Fruit fly (Drosophila melanogaster) whole organism, pupa: Measurements from ENCODE around the gene COX6AL2.

Source experiments
- CG10348 ChIP-seq: fragments of 200-800 bp; sonication (Bioruptor generic); IDR thresholded peaks from 2 replicates; pipeline ENCODE4 v1.3.6; 2022; ENCODE audit warnings: missing biosample characterization, missing genetic modification characterization
- CG12605 ChIP-seq: fragments of 200-800 bp; sonication (Bioruptor generic); IDR thresholded peaks from 2 replicates; pipeline ENCODE4 v1.3.6; 2022; ENCODE audit warnings: missing biosample characterization, missing genetic modification characterization
- CG13204 ChIP-seq: fragments of 200-800 bp; sonication (Bioruptor generic); optimal IDR thresholded peaks from 2 replicates; lab custom pipeline; 2018; ENCODE audit warnings: missing biosample characterization, mild to moderate bottlenecking, missing genetic modification characterization, moderate library complexity
- CG14655 ChIP-seq: fragments of 200-800 bp; sonication (Bioruptor generic); optimal IDR thresholded peaks from 3 replicates; lab custom pipeline; 2017; ENCODE audit warnings: mild to moderate bottlenecking, missing biosample characterization, missing genetic modification reagents, missing genetic modification characterization
- CG15710 ChIP-seq: fragments of 200-800 bp; sonication (Bioruptor generic); optimal IDR thresholded peaks from 2 replicates; lab custom pipeline; 2018; ENCODE audit warnings: missing biosample characterization, mild to moderate bottlenecking, missing genetic modification characterization, moderate library complexity
- CG17806 ChIP-seq: fragments of 200-800 bp; sonication (Bioruptor generic); optimal IDR thresholded peaks from 2 replicates; lab custom pipeline; 2018; ENCODE audit warnings: missing biosample characterization, mild to moderate bottlenecking, missing genetic modification characterization, moderate library complexity
- CG32121 ChIP-seq: fragments of 200-800 bp; sonication (Bioruptor generic); IDR thresholded peaks from 2 replicates; pipeline ENCODE4 v1.3.6; 2022; ENCODE audit warnings: missing biosample characterization, missing genetic modification characterization
- CG34367 ChIP-seq: fragments of 200-800 bp; sonication (Bioruptor generic); optimal IDR thresholded peaks from 2 replicates; lab custom pipeline; 2018; ENCODE audit warnings: missing biosample characterization, mild to moderate bottlenecking, missing genetic modification characterization
- CG4496 ChIP-seq: fragments of 200-800 bp; sonication (Bioruptor generic); IDR thresholded peaks from 3 replicates; pipeline ENCODE4 v1.3.6; 2022; ENCODE audit warnings: missing biosample characterization, missing genetic modification characterization
- CG8159 ChIP-seq: fragments of 200-800 bp; sonication (Bioruptor generic); optimal IDR thresholded peaks from 3 replicates; lab custom pipeline; 2018; ENCODE audit warnings: missing biosample characterization, mild to moderate bottlenecking, missing genetic modification characterization, moderate library complexity
- CG8301 ChIP-seq: fragments of 200-800 bp; sonication (Bioruptor generic); optimal IDR thresholded peaks from 2 replicates; lab custom pipeline; 2018; ENCODE audit warnings: missing biosample characterization, mild to moderate bottlenecking, missing genetic modification characterization
- CG9948 ChIP-seq: fragments of 200-800 bp; sonication (Bioruptor generic); optimal IDR thresholded peaks from 2 replicates; lab custom pipeline; 2018; ENCODE audit warnings: missing biosample characterization, mild to moderate bottlenecking, missing genetic modification characterization, moderate library complexity
- D1 ChIP-seq: fragments of 200-800 bp; sonication (Bioruptor generic); optimal IDR thresholded peaks from 2 replicates; lab custom pipeline; 2018; ENCODE audit warnings: missing biosample characterization, mild to moderate bottlenecking, missing genetic modification characterization, moderate library complexity
- EcR ChIP-seq: fragments of 200-800 bp; sonication (Bioruptor generic); optimal IDR thresholded peaks from 3 replicates; lab custom pipeline; 2019; ENCODE audit warnings: missing biosample characterization, missing genetic modification characterization, mild to moderate bottlenecking, moderate library complexity, missing genetic modification reagents
- Ets98B ChIP-seq: fragments of 200-800 bp; sonication (Bioruptor generic); IDR thresholded peaks from 2 replicates; pipeline ENCODE4 v1.3.6; 2022; ENCODE audit warnings: missing biosample characterization, missing genetic modification characterization
- Pif1A ChIP-seq: fragments of 200-800 bp; sonication (Bioruptor generic); optimal IDR thresholded peaks from 3 replicates; lab custom pipeline; 2016; ENCODE audit warnings: missing biosample characterization, missing genetic modification characterization
- Pif1B ChIP-seq: fragments of 200-800 bp; sonication (Bioruptor generic); optimal IDR thresholded peaks from 3 replicates; lab custom pipeline; 2016; ENCODE audit warnings: missing biosample characterization, missing genetic modification characterization
- Snoo ChIP-seq: fragments of 200-800 bp; sonication (Bioruptor generic); optimal IDR thresholded peaks from 3 replicates; lab custom pipeline; 2017; ENCODE audit warnings: missing biosample characterization, mild to moderate bottlenecking, missing genetic modification characterization, inconsistent platforms
- fd96Ca ChIP-seq: fragments of 200-800 bp; sonication (Bioruptor generic); IDR thresholded peaks from 3 replicates; pipeline ENCODE4 v1.3.6; 2022; ENCODE audit warnings: missing biosample characterization, missing genetic modification characterization
- gl ChIP-seq: fragments of 200-800 bp; sonication (Bioruptor generic); optimal IDR thresholded peaks from 2 replicates; lab custom pipeline; 2018; ENCODE audit warnings: missing biosample characterization, mild to moderate bottlenecking, missing genetic modification characterization
- rn ChIP-seq: fragments of 200-800 bp; sonication (Bioruptor generic); IDR thresholded peaks from 2 replicates; pipeline ENCODE4 v1.3.6; 2022; ENCODE audit warnings: missing biosample characterization, missing genetic modification characterization

Gene COX6AL2

dm6 chr3L:18867521-18867920 is 46.4 kb downstream of the COX6AL2 start, which contains the start of gene Dysb:
Gene Dysb (plus strand): TSS chr3L:18867771.
- TF ChIP-seq CG17806 (peak; percentile 83), CG10348 (GFP tag; lab: Robert Waterston, UW) (0 out of 2 replicates have a peak, but pooled peaks have one; percentile 26), Pif1A (peak; percentile 76), CG9948 (tag; lab: Kevin White, UChicago) (peak; percentile 70), rn (GFP tag; lab: Robert Waterston, UW) (no peak; the same call in 1 of the 2 replicates), EcR (GFP tag; lab: Kevin White, UChicago) (no peak), Ets98B (GFP tag; lab: Robert Waterston, UW) (peak; percentile 96), CG34367 (tag; lab: Kevin White, UChicago) (peak; percentile 70), CG32121 (peak; percentile 90), CG13204 (no peak), CG4496 (GFP tag; lab: Robert Waterston, UW) (peak; percentile 93), Snoo (tag; lab: Kevin White, UChicago) (peak; percentile 81), CG12605 (peak; percentile 92), CG14655 (GFP tag; lab: Kevin White, UChicago) (no peak), CG8301 (peak; percentile 80), gl (tag; lab: Kevin White, UChicago) (no peak), CG15710 (tag; lab: Kevin White, UChicago) (peak; percentile 75), CG8159 (tag; lab: Kevin White, UChicago) (peak; percentile 79), fd96Ca (GFP tag; lab: Robert Waterston, UW) (no peak; the same call in 2 of the 3 replicates), Pif1B (GFP tag; lab: Kevin White, UChicago) (peak; percentile 82), D1 (peak; percentile 46)
- TF ChIP-seq, all 21 proteins: peak for 15

dm6 chr3L:18865447-18866367 is 48.2 kb downstream of the COX6AL2 start, which contains the start of gene CG14074:
Gene CG14074 (plus strand): TSS chr3L:18866225.
- TF ChIP-seq CG32121 (no peak), CG13204 (no peak), gl (tag; lab: Kevin White, UChicago) (no peak), fd96Ca (GFP tag; lab: Robert Waterston, UW) (no peak), Pif1B (GFP tag; lab: Kevin White, UChicago) (no peak), CG9948 (tag; lab: Kevin White, UChicago) (no peak), CG34367 (tag; lab: Kevin White, UChicago) (no peak), Pif1A (no peak), Ets98B (GFP tag; lab: Robert Waterston, UW) (no peak), EcR (GFP tag; lab: Kevin White, UChicago) (no peak), CG10348 (GFP tag; lab: Robert Waterston, UW) (no peak), CG8159 (tag; lab: Kevin White, UChicago) (no peak), D1 (no peak), rn (GFP tag; lab: Robert Waterston, UW) (no peak), CG15710 (tag; lab: Kevin White, UChicago) (no peak), CG8301 (no peak), CG14655 (GFP tag; lab: Kevin White, UChicago) (no peak), CG4496 (GFP tag; lab: Robert Waterston, UW) (no peak), CG17806 (no peak), CG12605 (no peak)

- TF ChIP-seq Pif1B (GFP tag; lab: Kevin White, UChicago), result no peak
- no peak for TF ChIP-seq Ets98B (GFP tag; lab: Robert Waterston, UW)
- TF ChIP-seq CG32121, result no peak
- TF ChIP-seq Pif1A, result no peak
- no peak for TF ChIP-seq Snoo (tag; lab: Kevin White, UChicago)
- no peak for TF ChIP-seq CG15710 (tag; lab: Kevin White, UChicago)
- TF ChIP-seq CG12605, result no peak
- no peak for TF ChIP-seq EcR (GFP tag; lab: Kevin White, UChicago)
- no peak for TF ChIP-seq CG4496 (GFP tag; lab: Robert Waterston, UW)
- no peak for TF ChIP-seq fd96Ca (GFP tag; lab: Robert Waterston, UW)
- TF ChIP-seq CG13204, result no peak
- TF ChIP-seq rn (GFP tag; lab: Robert Waterston, UW), result no peak
- no peak for TF ChIP-seq CG34367 (tag; lab: Kevin White, UChicago)
- no peak for TF ChIP-seq CG9948 (tag; lab: Kevin White, UChicago)
- TF ChIP-seq CG8301, result no peak
- TF ChIP-seq CG10348 (GFP tag; lab: Robert Waterston, UW), result no peak
- TF ChIP-seq, all 21 proteins: peak for 0
These were observed 50.6 kb downstream of the COX6AL2 start, which contains the start of gene CG6865 for dm6 chr3L:18863327-18863726. Gene CG6865 (plus strand): TSS chr3L:18863647.

- TF ChIP-seq CG8301 (no peak), CG34367 (tag; lab: Kevin White, UChicago) (no peak), CG12605 (no peak), CG10348 (GFP tag; lab: Robert Waterston, UW) (no peak), EcR (GFP tag; lab: Kevin White, UChicago) (no peak), fd96Ca (GFP tag; lab: Robert Waterston, UW) (no peak), Ets98B (GFP tag; lab: Robert Waterston, UW) (no peak), CG32121 (no peak), CG17806 (no peak), Pif1B (GFP tag; lab: Kevin White, UChicago) (no peak), D1 (no peak), gl (tag; lab: Kevin White, UChicago) (no peak), rn (GFP tag; lab: Robert Waterston, UW) (no peak), CG9948 (tag; lab: Kevin White, UChicago) (no peak), CG15710 (tag; lab: Kevin White, UChicago) (no peak), CG14655 (GFP tag; lab: Kevin White, UChicago) (no peak)
These were observed 52.1 kb downstream of the COX6AL2 start for dm6 chr3L:18861893-18862292.

dm6 chr3L:18860467-18860866 is 53.5 kb downstream of the COX6AL2 start:
- TF ChIP-seq CG34367 (tag; lab: Kevin White, UChicago), result no peak
- TF ChIP-seq CG9948 (tag; lab: Kevin White, UChicago), result no peak
- TF ChIP-seq Pif1A, result no peak
- TF ChIP-seq Ets98B (GFP tag; lab: Robert Waterston, UW), result no peak
- TF ChIP-seq CG13204, result no peak
- no peak for TF ChIP-seq fd96Ca (GFP tag; lab: Robert Waterston, UW)
- TF ChIP-seq CG14655 (GFP tag; lab: Kevin White, UChicago), result no peak
- no peak for TF ChIP-seq Snoo (tag; lab: Kevin White, UChicago)
- TF ChIP-seq Pif1B (GFP tag; lab: Kevin White, UChicago), result no peak
- no peak for TF ChIP-seq rn (GFP tag; lab: Robert Waterston, UW)
- TF ChIP-seq CG32121, result no peak
- no peak for TF ChIP-seq CG12605
- TF ChIP-seq CG4496 (GFP tag; lab: Robert Waterston, UW), result no peak
- no peak for TF ChIP-seq EcR (GFP tag; lab: Kevin White, UChicago)
- no peak for TF ChIP-seq D1
- no peak for TF ChIP-seq CG10348 (GFP tag; lab: Robert Waterston, UW)
- TF ChIP-seq, all 21 proteins: peak for 0
